Worm (Caenorhabditis elegans): ENCODE data around the gene F13C5.3.
A peak's percentile ranks its signal among the peaks of the same experiment; 100 is the strongest.

DNA sequence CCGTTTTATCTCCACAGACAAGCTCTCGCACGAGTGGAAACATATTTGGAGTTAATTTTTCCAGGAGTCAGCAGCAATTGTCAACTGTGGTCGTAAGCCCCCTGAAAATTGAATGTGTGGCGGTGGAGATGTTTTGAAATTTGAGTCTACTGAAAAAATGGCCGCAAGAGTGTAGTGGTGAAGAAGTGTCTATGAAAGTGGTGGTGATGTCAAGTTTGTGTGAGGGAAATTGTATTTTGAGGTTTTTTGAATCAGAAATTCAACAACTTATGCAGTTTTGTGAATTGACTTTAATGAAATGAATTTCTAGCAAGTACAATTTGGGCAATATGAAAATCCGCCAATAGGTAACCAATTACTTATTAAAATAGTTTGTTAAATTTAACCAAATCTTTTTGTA, 26.8 kb downstream of the F13C5.3 start, which contains the start of gene mrp-2:
- TF ChIP-seq unc-62 (GFP tag; optimal IDR thresholded peaks at IDR 0.05 in 1 of 2): peak in 1 of 2 experiments; percentile 41
- TF ChIP-seq unc-62 (tag; optimal IDR thresholded peaks at IDR 0.05): no peak
- no peak for TF ChIP-seq mes-2 (tag; optimal IDR thresholded peaks at IDR 0.05; ENCODE audit: poor library complexity, severe bottlenecking)

Measured in whole organism, L4 larva.